Fruit fly (Drosophila melanogaster): ENCODE results near the gene sta.
A peak's percentile ranks its signal among the peaks of the same experiment; 100 is the strongest.

sta gene

dm6 chrX:1460278-1460872, 22.8 kb downstream of the sta start, which contains the start of gene Lrpprc2:
Gene Lrpprc2, minus strand, starts transcription at chrX:1460617.
- TF ChIP-seq hbn (GFP tag; IDR thresholded peaks at IDR 0.05; ENCODE audit: partially characterized antibody) (no peak), CG15011 (GFP tag; optimal IDR thresholded peaks at IDR 0.05) (no peak), CTCF (GFP tag; optimal IDR thresholded peaks at IDR 0.05) (peak; percentile 35), BEAF-32 (GFP tag; optimal IDR thresholded peaks at IDR 0.05) (peak; percentile 14), Dref (GFP tag; IDR thresholded peaks at IDR 0.05) (peak; percentile 63), CG18599 (GFP tag; optimal IDR thresholded peaks at IDR 0.05) (no peak), gsb (GFP tag; IDR thresholded peaks at IDR 0.05) (no peak), Rfx (GFP tag; IDR thresholded peaks at IDR 0.05) (no peak), Dll (GFP tag; IDR thresholded peaks at IDR 0.05; ENCODE audit: partially characterized antibody) (0 out of 4 replicates have a peak, but pooled peaks have one; percentile 27), MBD-R2 (GFP tag; IDR thresholded peaks at IDR 0.05) (peak; percentile 85), Oli (tag; optimal IDR thresholded peaks at IDR 0.05) (no peak), YL-1 (GFP tag; optimal IDR thresholded peaks at IDR 0.05) (peak; percentile 53), da (GFP tag; optimal IDR thresholded peaks at IDR 0.05) (no peak), crp (GFP tag; optimal IDR thresholded peaks at IDR 0.05) (peak; percentile 4 to 90), bigmax (GFP tag; optimal IDR thresholded peaks at IDR 0.05) (no peak), CG10147 (GFP tag; optimal IDR thresholded peaks at IDR 0.05) (no peak), Scr (GFP tag; IDR thresholded peaks at IDR 0.05; ENCODE audit: partially characterized antibody) (0 out of 2 replicates have a peak, but pooled peaks have one; percentile 16), zf30C (GFP tag; optimal IDR thresholded peaks at IDR 0.05) (no peak), unc-4 (GFP tag; IDR thresholded peaks at IDR 0.05; ENCODE audit: partially characterized antibody) (peak; percentile 35; the same call in 1 of the 2 replicates), lola (GFP tag; optimal IDR thresholded peaks at IDR 0.05) (no peak), CG10431 (GFP tag; optimal IDR thresholded peaks at IDR 0.05) (peak; percentile 16), CG17912 (GFP tag; optimal IDR thresholded peaks at IDR 0.05) (peak; percentile 28), ase (GFP tag; IDR thresholded peaks at IDR 0.05) (no peak), Drgx (GFP tag; IDR thresholded peaks at IDR 0.05) (no peak), CG5180 (GFP tag; optimal IDR thresholded peaks at IDR 0.05) (no peak), CG7372 (GFP tag; IDR thresholded peaks at IDR 0.05) (no peak), ac (GFP tag; optimal IDR thresholded peaks at IDR 0.05) (no peak), CG15514 (GFP tag; optimal IDR thresholded peaks at IDR 0.05) (peak; percentile 56), tna (GFP tag; IDR thresholded peaks at IDR 0.05; ENCODE audit: partially characterized antibody) (no peak), pfk (GFP tag; optimal IDR thresholded peaks at IDR 0.05) (peak; percentile 34), CG30431 (GFP tag; optimal IDR thresholded peaks at IDR 0.05) (no peak), CG4820 (GFP tag; optimal IDR thresholded peaks at IDR 0.05) (no peak), CG10267 (tag; optimal IDR thresholded peaks at IDR 0.05) (peak; percentile 10), ttk (GFP tag; IDR thresholded peaks at IDR 0.05) (no peak), Hr51 (GFP tag; optimal IDR thresholded peaks at IDR 0.05) (no peak), Nf-YA (GFP tag; IDR thresholded peaks at IDR 0.05) (no peak), Myb (GFP tag; optimal IDR thresholded peaks at IDR 0.05) (peak; percentile 91), CG31224 (GFP tag; IDR thresholded peaks at IDR 0.05) (no peak), Abd-B (GFP tag; optimal IDR thresholded peaks at IDR 0.05) (no peak), Adf1 (GFP tag; IDR thresholded peaks at IDR 0.05) (peak; percentile 23; the same call in 1 of the 2 replicates), ato (GFP tag; IDR thresholded peaks at IDR 0.05; ENCODE audit: partially characterized antibody) (no peak), Dbx (GFP tag; IDR thresholded peaks at IDR 0.05) (no peak), ap (GFP tag; IDR thresholded peaks at IDR 0.05) (no peak), CG7987 (GFP tag; optimal IDR thresholded peaks at IDR 0.05) (peak; percentile 17), Ets65A (GFP tag) (peak; percentile 34), CG7745 (tag; optimal IDR thresholded peaks at IDR 0.05) (no peak), tx (GFP tag; optimal IDR thresholded peaks at IDR 0.05) (no peak), CG17802 (tag; optimal IDR thresholded peaks at IDR 0.05) (no peak), CG10543 (GFP tag; optimal IDR thresholded peaks at IDR 0.05) (peak; percentile 6)
